Fruit fly (Drosophila melanogaster): ENCODE measurements around the gene MICU1.

MICU1 gene

dm6 chr2L:7136667-7137066 is 45.4 kb upstream of the MICU1 start (continued):
- TF ChIP-seq sqz (GFP tag; optimal IDR thresholded peaks at IDR 0.05) (peak; percentile 78), twi (tag; optimal IDR thresholded peaks at IDR 0.05) (peak; percentile 57), pros (GFP tag; optimal IDR thresholded peaks at IDR 0.05) (peak; percentile 19), HLH54F (GFP tag; optimal IDR thresholded peaks at IDR 0.05) (no peak), dmrt11E (tag; optimal IDR thresholded peaks at IDR 0.05) (peak; percentile 9), CG31224 (GFP tag; IDR thresholded peaks at IDR 0.05) (no peak), pan (optimal IDR thresholded peaks at IDR 0.05) (no peak), pan (GFP tag; optimal IDR thresholded peaks at IDR 0.05 in 1 of 2, IDR thresholded peaks at IDR 0.05 in 1 of 2) (no peak)

- TF ChIP-seq insv (GFP tag; optimal IDR thresholded peaks at IDR 0.05) (peak in 1 of 2 experiments; percentile 19), Ets65A (GFP tag) (no peak), CG2199 (GFP tag; IDR thresholded peaks at IDR 0.05) (peak; percentile 79; the same call in 1 of the 3 replicates), CG33213 (GFP tag; optimal IDR thresholded peaks at IDR 0.05) (no peak), Vsx1 (GFP tag; optimal IDR thresholded peaks at IDR 0.05) (no peak), CG8924 (tag; optimal IDR thresholded peaks at IDR 0.05) (no peak), D (optimal IDR thresholded peaks at IDR 0.05) (peak; percentile 99), D (GFP tag; optimal IDR thresholded peaks at IDR 0.05) (no peak), CG10267 (tag; optimal IDR thresholded peaks at IDR 0.05) (no peak), zen (tag; optimal IDR thresholded peaks at IDR 0.05) (peak; percentile 75), Dbx (GFP tag; IDR thresholded peaks at IDR 0.05) (no peak), grn (GFP tag; optimal IDR thresholded peaks at IDR 0.05) (peak; percentile 5), prd (optimal IDR thresholded peaks at IDR 0.05) (no peak), prd (GFP tag; IDR thresholded peaks at IDR 0.05) (peak; percentile 21; the same call in 1 of the 3 replicates), sug (tag; optimal IDR thresholded peaks at IDR 0.05) (no peak), CG31365 (tag; optimal IDR thresholded peaks at IDR 0.05) (no peak), Kr (GFP tag; optimal IDR thresholded peaks at IDR 0.05) (peak; percentile 72), CG2202 (tag; optimal IDR thresholded peaks at IDR 0.05) (no peak), cad (GFP tag; optimal IDR thresholded peaks at IDR 0.05) (peak; percentile 77), tll (GFP tag; optimal IDR thresholded peaks at IDR 0.05) (peak in 1 of 2 experiments; percentile 94), luna (GFP tag; optimal IDR thresholded peaks at IDR 0.05) (no peak)
Measured at dm6 chr2L:7138516-7139061, 43.4 kb upstream of the MICU1 start.

dm6 chr2L:7140089-7140488 is 41.9 kb upstream of the MICU1 start:
- peak; percentile 99 for TF ChIP-seq CG8359 (GFP tag; optimal IDR thresholded peaks at IDR 0.05; ENCODE audit: borderline replicate concordance)
- TF ChIP-seq CG34422 (GFP tag; IDR thresholded peaks at IDR 0.05), result no peak
- no peak for TF ChIP-seq CG15696 (tag; optimal IDR thresholded peaks at IDR 0.05)
- no peak for TF ChIP-seq CG11695 (GFP tag; IDR thresholded peaks at IDR 0.05)
- no peak for TF ChIP-seq NC2β (GFP tag; optimal IDR thresholded peaks at IDR 0.05)
- no peak for TF ChIP-seq lov (optimal IDR thresholded peaks at IDR 0.05)
- no peak for TF ChIP-seq lov (GFP tag; IDR thresholded peaks at IDR 0.05)
- no peak for TF ChIP-seq Bgb (GFP tag; IDR thresholded peaks at IDR 0.05; ENCODE audit: partially characterized antibody)

- no peak for TF ChIP-seq Ada2b (GFP tag; IDR thresholded peaks at IDR 0.05)
- TF ChIP-seq Xbp1 (GFP tag; optimal IDR thresholded peaks at IDR 0.05), result peak; percentile 30
- TF ChIP-seq sqz (GFP tag; optimal IDR thresholded peaks at IDR 0.05), result no peak
- TF ChIP-seq CG7271 (tag; optimal IDR thresholded peaks at IDR 0.05), result peak; percentile 48
- no peak for TF ChIP-seq cg (GFP tag; optimal IDR thresholded peaks at IDR 0.05)
- no peak for TF ChIP-seq ind (GFP tag; optimal IDR thresholded peaks at IDR 0.05)
- TF ChIP-seq tin (GFP tag; optimal IDR thresholded peaks at IDR 0.05), result no peak
- no peak for TF ChIP-seq Mrtf (GFP tag; IDR thresholded peaks at IDR 0.05)
- TF ChIP-seq zen2 (GFP tag; IDR thresholded peaks at IDR 0.05; ENCODE audit: partially characterized antibody), result no peak
- TF ChIP-seq CkIIα-i1 (GFP tag; IDR thresholded peaks at IDR 0.05), result no peak
- TF ChIP-seq aop (GFP tag; IDR thresholded peaks at IDR 0.05), result no peak
- TF ChIP-seq pita (GFP tag; optimal IDR thresholded peaks at IDR 0.05), result no peak
- TF ChIP-seq CG17829 (tag; optimal IDR thresholded peaks at IDR 0.05), result peak; percentile 15
- TF ChIP-seq Hr78 (GFP tag; optimal IDR thresholded peaks at IDR 0.05), result no peak
Measured at dm6 chr2L:7144061-7144460, 38.0 kb upstream of the MICU1 start.
